Worm (Caenorhabditis elegans): ENCODE results near the gene sre-38.

ce11 chrII:12471138-12471855, 13.9 kb downstream of the sre-38 start, which contains the start of the genes F15A4.5 and phat-8:
- no peak for TF ChIP-seq fkh-2 (tag; optimal IDR thresholded peaks at IDR 0.05)
- no peak for TF ChIP-seq nhr-25 (tag; optimal IDR thresholded peaks at IDR 0.05)
- no peak for TF ChIP-seq ceh-9 (tag; optimal IDR thresholded peaks at IDR 0.05)
- TF ChIP-seq snpc-4 (tag; optimal IDR thresholded peaks at IDR 0.05), result no peak
- TF ChIP-seq nhr-28 (tag; optimal IDR thresholded peaks at IDR 0.05), result no peak
- TF ChIP-seq egl-27 (tag; optimal IDR thresholded peaks at IDR 0.05), result no peak
- TF ChIP-seq elt-2 (tag; optimal IDR thresholded peaks at IDR 0.05), result no peak
- TF ChIP-seq mdl-1 (tag; optimal IDR thresholded peaks at IDR 0.05), result no peak
- no peak for TF ChIP-seq nhr-237 (tag; optimal IDR thresholded peaks at IDR 0.05)
- no peak for TF ChIP-seq nhr-77 (tag; optimal IDR thresholded peaks at IDR 0.05)

Measured in whole organism, L3 larva.